Worm (Caenorhabditis elegans) whole organism, L3 larva: Measurements from ENCODE around the gene pfd-4.

Experiments
- R02D3.7 ChIP-seq: fragments of 150-350 bp; optimal IDR thresholded peaks from 2 replicates; lab custom pipeline; 2014; ENCODE audit warnings: missing biosample characterization, missing genetic modification characterization
- ama-1 ChIP-seq: fragments of 150-350 bp; optimal IDR thresholded peaks from 2 replicates; lab custom pipeline; 2018
- ceh-82 ChIP-seq: fragments of 150-350 bp; optimal IDR thresholded peaks from 2 replicates; lab custom pipeline; 2014; ENCODE audit warnings: missing biosample characterization, missing genetic modification characterization
- ceh-9 ChIP-seq: sonication (generic microtip); optimal IDR thresholded peaks from 2 replicates; lab custom pipeline; 2018; ENCODE audit warnings: missing biosample characterization, missing genetic modification characterization
- egl-5 ChIP-seq: fragments of 150-350 bp; optimal IDR thresholded peaks from 2 replicates; lab custom pipeline; 2017; ENCODE audit warnings: missing biosample characterization, missing genetic modification reagents, missing genetic modification characterization, inconsistent platforms
- elt-1 ChIP-seq: fragments of 150-350 bp; optimal IDR thresholded peaks from 2 replicates; lab custom pipeline; 2014; ENCODE audit warnings: missing biosample characterization, missing genetic modification characterization
- elt-2 ChIP-seq: sonication (generic microtip); optimal IDR thresholded peaks from 2 replicates; lab custom pipeline; 2016; ENCODE audit warnings: missing genetic modification reagents, mild to moderate bottlenecking, missing genetic modification characterization, missing compliant biosample characterization
- eor-1 ChIP-seq, 2 experiments: fragments of 150-350 bp; optimal IDR thresholded peaks; 2 replicates each; lab custom pipeline; 2014 to 2018; ENCODE audit warnings: missing biosample characterization in 2 of 2, missing genetic modification characterization in 2 of 2
- fkh-10 ChIP-seq: sonication (generic microtip); optimal IDR thresholded peaks from 2 replicates; lab custom pipeline; 2017; ENCODE audit warnings: missing biosample characterization, missing genetic modification reagents, missing genetic modification characterization
- fkh-2 ChIP-seq: fragments of 150-350 bp; optimal IDR thresholded peaks from 2 replicates; lab custom pipeline; 2014; ENCODE audit warnings: missing biosample characterization, missing genetic modification reagents, missing genetic modification characterization
- fos-1 ChIP-seq: fragments of 150-350 bp; optimal IDR thresholded peaks from 2 replicates; lab custom pipeline; 2014; ENCODE audit warnings: missing biosample characterization, missing genetic modification characterization
- hmg-11 ChIP-seq: sonication (generic microtip); optimal IDR thresholded peaks from 2 replicates; lab custom pipeline; 2016; ENCODE audit warnings: missing genetic modification characterization, missing compliant biosample characterization
- jun-1 ChIP-seq: fragments of 150-350 bp; optimal IDR thresholded peaks from 2 replicates; lab custom pipeline; 2014; ENCODE audit warnings: missing biosample characterization, missing genetic modification reagents, missing genetic modification characterization
- lin-15B ChIP-seq: fragments of 150-350 bp; optimal IDR thresholded peaks from 2 replicates; lab custom pipeline; 2014; ENCODE audit warnings: missing biosample characterization, missing genetic modification characterization
- lin-39 ChIP-seq: fragments of 150-350 bp; optimal IDR thresholded peaks from 2 replicates; lab custom pipeline; 2018; ENCODE audit warnings: missing biosample characterization, missing genetic modification reagents, missing genetic modification characterization
- lsy-12 ChIP-seq: sonication (generic microtip); optimal IDR thresholded peaks from 2 replicates; lab custom pipeline; 2016; ENCODE audit warnings: mild to moderate bottlenecking, missing genetic modification characterization, missing compliant biosample characterization
- mdl-1 ChIP-seq: fragments of 150-350 bp; optimal IDR thresholded peaks from 2 replicates; lab custom pipeline; 2014; ENCODE audit warnings: missing biosample characterization, missing genetic modification characterization
- mml-1 ChIP-seq: fragments of 150-350 bp; sonication (generic microtip); optimal IDR thresholded peaks from 3 replicates; lab custom pipeline; 2014; ENCODE audit warnings: missing biosample characterization, missing genetic modification characterization
- nhr-11 ChIP-seq: fragments of 150-350 bp; optimal IDR thresholded peaks from 2 replicates; lab custom pipeline; 2014; ENCODE audit warnings: missing biosample characterization, missing genetic modification characterization
- nhr-12 ChIP-seq: fragments of 150-350 bp; optimal IDR thresholded peaks from 2 replicates; lab custom pipeline; 2014; ENCODE audit warnings: missing biosample characterization, missing genetic modification characterization
- nhr-23 ChIP-seq: fragments of 150-350 bp; optimal IDR thresholded peaks from 2 replicates; lab custom pipeline; 2014; ENCODE audit warnings: missing biosample characterization, missing genetic modification reagents, missing genetic modification characterization
- nhr-43 ChIP-seq: sonication (generic microtip); optimal IDR thresholded peaks from 2 replicates; lab custom pipeline; 2016; ENCODE audit warnings: mild to moderate bottlenecking, missing genetic modification characterization, missing compliant biosample characterization; ENCODE audit not compliant: poor library complexity, severe bottlenecking
- nhr-67 ChIP-seq: fragments of 150-350 bp; optimal IDR thresholded peaks from 2 replicates; lab custom pipeline; 2014; ENCODE audit warnings: missing biosample characterization, missing genetic modification characterization
- nhr-76 ChIP-seq: fragments of 150-350 bp; sonication (generic microtip); optimal IDR thresholded peaks from 5 replicates; lab custom pipeline; 2014; ENCODE audit warnings: missing biosample characterization, missing genetic modification characterization
- nhr-77 ChIP-seq: fragments of 150-350 bp; optimal IDR thresholded peaks from 2 replicates; lab custom pipeline; 2014; ENCODE audit warnings: missing biosample characterization, missing genetic modification characterization
- pha-4 ChIP-seq: fragments of 150-350 bp; optimal IDR thresholded peaks from 2 replicates; lab custom pipeline; 2014; ENCODE audit warnings: missing biosample characterization, missing genetic modification reagents, missing genetic modification characterization
- pqm-1 ChIP-seq: fragments of 150-350 bp; optimal IDR thresholded peaks from 2 replicates; lab custom pipeline; 2017; ENCODE audit warnings: missing biosample characterization, missing genetic modification characterization, inconsistent platforms
- sea-2 ChIP-seq: fragments of 150-350 bp; sonication (generic microtip); optimal IDR thresholded peaks from 4 replicates; lab custom pipeline; 2014; ENCODE audit warnings: missing biosample characterization, missing genetic modification reagents, missing genetic modification characterization
- skn-1 ChIP-seq: fragments of 150-350 bp; optimal IDR thresholded peaks from 2 replicates; lab custom pipeline; 2014; ENCODE audit warnings: missing biosample characterization, missing genetic modification characterization
- snpc-4 ChIP-seq: fragments of 150-350 bp; optimal IDR thresholded peaks from 2 replicates; lab custom pipeline; 2014; ENCODE audit warnings: missing biosample characterization, missing genetic modification characterization
- unc-39 ChIP-seq: sonication (generic microtip); optimal IDR thresholded peaks from 4 replicates; lab custom pipeline; 2017; ENCODE audit warnings: missing biosample characterization, missing genetic modification characterization
- unc-62 ChIP-seq: fragments of 150-350 bp; sonication (generic microtip); optimal IDR thresholded peaks from 4 replicates; lab custom pipeline; 2014; ENCODE audit warnings: missing biosample characterization, missing genetic modification reagents, missing genetic modification characterization
- zag-1 ChIP-seq: fragments of 150-350 bp; optimal IDR thresholded peaks from 2 replicates; lab custom pipeline; 2014; ENCODE audit warnings: missing biosample characterization, missing genetic modification characterization
- ztf-11 ChIP-seq: fragments of 150-350 bp; optimal IDR thresholded peaks from 2 replicates; lab custom pipeline; 2014; ENCODE audit warnings: missing biosample characterization, missing genetic modification characterization
- ztf-4 ChIP-seq: fragments of 150-350 bp; optimal IDR thresholded peaks from 2 replicates; lab custom pipeline; 2014; ENCODE audit warnings: missing biosample characterization, missing genetic modification characterization

The pfd-4 gene

DNA sequence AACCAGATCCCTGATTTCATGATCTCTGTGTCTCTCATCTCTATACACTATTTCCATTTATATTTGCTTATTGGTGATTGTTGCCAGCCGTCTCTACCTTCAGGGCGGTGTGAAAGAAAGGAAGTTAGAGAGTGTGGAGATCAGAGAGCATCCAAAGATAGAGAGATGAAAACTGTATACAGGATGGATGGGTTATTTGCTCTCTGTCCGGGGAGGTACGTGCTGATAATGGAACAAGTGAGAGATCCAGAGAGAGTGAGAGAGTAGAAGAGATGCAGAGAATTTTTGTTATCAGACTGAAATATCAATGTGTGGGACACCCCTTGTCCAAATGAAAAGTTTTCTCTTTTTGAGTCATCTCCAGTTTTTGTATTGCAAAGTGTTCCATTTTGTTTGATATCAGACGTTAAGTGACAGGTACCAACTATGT lies 30.9 kb upstream of the pfd-4 start:
- TF ChIP-seq zag-1 (tag; lab: Kevin White, UChicago) (no peak), pha-4 (tag; lab: Kevin White, UChicago) (peak; percentile 95), skn-1 (tag; lab: Kevin White, UChicago) (peak; percentile 42), unc-39 (tag; lab: Kevin White, UChicago) (no peak), fos-1 (tag; lab: Kevin White, UChicago) (peak; percentile 53), elt-2 (tag; lab: Kevin White, UChicago) (peak; percentile 98), sea-2 (no peak), pqm-1 (peak; percentile 93), jun-1 (tag; lab: Kevin White, UChicago) (peak; percentile 78)

DNA sequence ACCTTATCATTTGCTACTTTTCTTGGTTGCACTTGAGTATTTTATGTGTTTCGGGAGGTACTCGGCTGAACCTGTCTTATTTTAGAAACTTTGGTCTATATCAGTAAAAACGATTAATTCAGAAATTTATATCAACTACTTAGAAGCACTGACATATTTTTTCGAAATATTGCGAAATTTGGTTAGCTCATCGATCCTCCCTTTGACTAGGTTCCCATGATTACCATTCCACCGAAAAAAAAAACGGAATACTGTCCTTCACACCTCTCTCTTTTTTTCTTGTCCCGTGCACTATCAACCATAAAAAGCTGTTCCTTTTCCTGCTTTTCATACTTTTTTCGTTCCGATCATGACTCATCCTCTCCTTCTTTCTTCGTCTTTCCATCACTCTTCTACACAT lies 29.8 kb upstream of the pfd-4 start:
- TF ChIP-seq fkh-2 (tag; lab: Kevin White, UChicago) (no peak), pha-4 (tag; lab: Kevin White, UChicago) (peak; percentile 12), elt-2 (tag; lab: Kevin White, UChicago) (peak; percentile 4), ama-1 (lab: Kevin White, UChicago) (no peak), ztf-11 (tag; lab: Kevin White, UChicago) (no peak), nhr-12 (no peak), ztf-4 (tag; lab: Kevin White, UChicago) (no peak)
- TF ChIP-seq, all 47 proteins: peak for 2

DNA sequence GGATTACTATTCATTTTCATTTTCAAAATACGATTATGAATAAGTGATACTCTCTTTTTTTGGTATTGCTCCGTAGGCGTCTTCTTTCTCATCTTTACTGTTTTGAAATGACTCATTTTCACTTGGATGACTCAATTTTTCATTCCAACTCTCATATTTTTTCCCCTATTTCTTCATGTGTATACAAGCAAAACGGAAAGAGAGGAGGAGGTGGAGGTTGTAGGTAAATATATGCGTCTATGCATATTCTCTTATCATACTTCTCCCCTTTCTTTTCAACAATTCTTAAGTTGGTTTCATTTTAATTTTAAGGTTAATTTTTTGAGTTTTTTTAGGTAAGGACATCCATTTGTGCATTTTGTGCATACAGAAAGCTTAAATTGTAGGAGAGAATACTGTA lies 28.9 kb upstream of the pfd-4 start:
- peak; percentile 46 for TF ChIP-seq pha-4 (tag; lab: Kevin White, UChicago)
- no peak for TF ChIP-seq lsy-12 (tag; lab: Kevin White, UChicago)
- TF ChIP-seq pqm-1: peak; percentile 71
- TF ChIP-seq nhr-11 (tag; lab: Kevin White, UChicago): no peak
- peak; percentile 31 for TF ChIP-seq elt-2 (tag; lab: Kevin White, UChicago)
- no peak for TF ChIP-seq unc-62 (GFP tag; lab: Kevin White, UChicago)

DNA sequence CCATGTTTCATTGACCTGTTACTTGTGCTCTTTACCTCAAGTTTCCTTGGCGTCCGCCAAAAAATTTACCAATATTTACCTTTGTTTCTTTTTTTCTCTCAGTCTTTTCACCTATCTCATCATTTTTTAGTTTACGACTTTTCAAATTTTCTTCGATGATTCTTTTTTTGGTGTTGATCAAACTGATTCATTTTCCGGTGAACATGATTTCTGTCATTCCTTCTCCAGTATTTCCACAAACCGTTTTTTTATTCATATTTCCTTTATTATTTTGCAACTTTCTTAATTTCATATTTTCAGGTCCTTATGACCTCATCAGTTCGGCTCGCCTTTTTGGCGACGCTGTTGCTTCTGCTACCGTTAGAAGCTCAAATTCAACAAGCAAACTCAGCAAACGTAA lies 27.5 kb upstream of the pfd-4 start, which contains the start of gene F54D1.6:
F54D1.6 (plus strand) TSS at position 301 of the 400 bp plus-strand sequence.
- TF ChIP-seq pha-4 (tag; lab: Kevin White, UChicago) (peak; percentile 44), sea-2 (no peak), nhr-76 (tag; lab: Kevin White, UChicago) (no peak)

DNA sequence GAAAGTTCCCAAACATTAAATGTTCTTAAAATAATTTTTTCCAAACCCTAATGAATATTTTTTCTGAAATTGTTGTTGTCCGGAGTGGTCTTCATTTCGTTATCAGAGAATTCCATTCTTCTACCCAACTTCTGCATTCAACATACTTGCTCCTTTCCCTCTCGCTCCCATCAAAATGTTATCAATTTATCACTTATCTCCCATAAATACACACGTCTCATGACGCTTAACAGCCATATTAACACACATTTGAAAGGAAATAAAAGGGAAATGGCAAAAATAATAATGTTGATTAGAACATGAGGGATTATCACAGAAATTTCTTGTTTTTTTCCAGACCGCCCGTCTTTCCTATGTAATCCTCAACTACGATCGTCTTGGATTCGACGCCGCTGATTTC lies 26.0 kb upstream of the pfd-4 start:
- TF ChIP-seq elt-2 (tag; lab: Kevin White, UChicago): peak; percentile 97
- TF ChIP-seq pha-4 (tag; lab: Kevin White, UChicago): peak; percentile 53
- no peak for TF ChIP-seq nhr-23 (tag; lab: Kevin White, UChicago)
- TF ChIP-seq pqm-1: peak; percentile 90
- no peak for TF ChIP-seq unc-39 (tag; lab: Kevin White, UChicago)

DNA sequence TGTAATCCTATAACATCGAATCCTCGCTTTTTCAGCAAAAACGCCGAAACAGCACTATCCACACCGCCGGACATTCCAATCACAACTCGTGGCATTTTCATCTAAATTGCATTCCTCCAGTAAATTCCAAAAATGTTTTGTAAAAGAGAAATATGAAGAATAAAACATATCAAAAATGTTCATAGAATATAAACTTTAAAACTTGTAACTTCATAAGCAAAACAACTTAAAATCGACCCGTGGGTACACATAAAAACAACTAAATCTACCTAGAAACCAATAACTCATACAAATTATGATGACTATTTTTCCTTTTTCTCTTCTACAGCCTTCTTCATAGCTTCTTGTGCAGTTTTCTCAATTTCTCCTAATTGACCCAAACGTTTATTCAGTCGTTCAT lies 18.2 kb upstream of the pfd-4 start, which contains the start of gene mttu-1:
mttu-1 (minus strand) TSS at position 101 of the 400 bp plus-strand sequence.
- TF ChIP-seq lsy-12 (tag; lab: Kevin White, UChicago) (no peak), ceh-9 (tag; lab: Kevin White, UChicago) (no peak), mml-1 (tag; lab: Kevin White, UChicago) (no peak), hmg-11 (tag; lab: Kevin White, UChicago) (no peak), R02D3.7 (tag; lab: Kevin White, UChicago) (no peak), eor-1 (tag; optimal IDR thresholded peaks at IDR 0.05; lab: Kevin White, UChicago) (no peak), fkh-2 (tag; lab: Kevin White, UChicago) (no peak), pha-4 (tag; lab: Kevin White, UChicago) (no peak), sea-2 (no peak), ztf-4 (tag; lab: Kevin White, UChicago) (no peak), elt-1 (tag; lab: Kevin White, UChicago) (no peak)

DNA sequence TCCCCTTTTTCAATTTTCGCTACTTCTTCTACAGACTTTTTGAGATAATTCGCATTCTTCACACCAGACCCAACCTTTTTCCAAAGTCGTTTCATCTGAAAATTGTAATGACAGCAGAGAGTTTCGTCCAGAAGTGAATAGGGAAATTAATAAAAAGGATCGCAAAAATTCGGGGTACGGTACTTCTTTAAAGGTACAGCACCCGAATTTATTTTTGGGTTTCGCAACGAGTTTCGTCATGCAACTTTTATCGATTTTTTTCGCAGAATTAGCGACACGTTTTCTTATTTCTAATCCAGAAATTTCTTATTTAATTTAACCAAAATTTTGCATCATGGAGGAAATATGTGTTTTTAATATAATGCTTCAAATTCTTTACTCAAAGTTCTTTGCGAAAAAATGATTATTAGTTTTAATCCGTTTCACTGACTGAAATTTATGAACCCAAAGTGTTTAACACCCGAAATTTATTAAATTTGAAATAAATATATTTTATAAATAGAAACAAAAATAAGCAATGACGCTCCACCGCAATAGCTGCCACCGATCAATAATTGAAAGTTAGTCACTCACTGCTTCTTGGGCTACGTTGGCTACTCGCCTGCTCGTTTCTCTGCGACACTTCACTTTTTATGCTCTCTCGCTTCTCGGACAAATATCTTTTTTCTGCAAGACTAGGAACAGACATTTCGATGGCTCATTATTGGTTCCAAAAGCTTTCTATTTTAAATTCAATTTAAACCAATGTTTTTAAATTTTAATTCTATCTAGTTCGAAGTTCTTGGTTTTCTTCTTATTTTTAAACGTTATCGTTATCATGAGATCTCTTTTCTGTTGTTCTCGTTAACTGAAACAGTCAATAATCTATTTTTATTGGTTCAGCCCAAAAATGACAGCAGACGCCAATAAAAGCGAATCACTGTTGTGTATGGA lies 16.6 kb upstream of the pfd-4 start, which contains the start of the genes B0035.15 and dnj-1:
B0035.15 (minus strand) TSS at position 99 of the 933 bp plus-strand sequence.
dnj-1 (plus strand) TSS at position 883 of the 933 bp plus-strand sequence.
- no peak for TF ChIP-seq fkh-10 (GFP tag; lab: Kevin White, UChicago)
- TF ChIP-seq nhr-67 (tag; lab: Kevin White, UChicago): no peak
- no peak for TF ChIP-seq ztf-11 (tag; lab: Kevin White, UChicago)
- TF ChIP-seq nhr-43 (tag; lab: Kevin White, UChicago): no peak
- peak; percentile 63 for TF ChIP-seq pha-4 (tag; lab: Kevin White, UChicago)
- peak; percentile 27 for TF ChIP-seq lin-39 (tag; lab: Kevin White, UChicago)
- TF ChIP-seq snpc-4 (tag; lab: Kevin White, UChicago): peak; percentile 33
- TF ChIP-seq elt-1 (tag; lab: Kevin White, UChicago): no peak
- no peak for TF ChIP-seq mdl-1 (tag; lab: Kevin White, UChicago)
- TF ChIP-seq pqm-1: no peak
- no peak for TF ChIP-seq nhr-77 (tag; lab: Kevin White, UChicago)
- peak; percentile 73 for TF ChIP-seq lin-15B (tag; lab: Kevin White, UChicago)
- TF ChIP-seq nhr-76 (tag; lab: Kevin White, UChicago): no peak
- TF ChIP-seq ceh-82: no peak
- TF ChIP-seq hmg-11 (tag; lab: Kevin White, UChicago): peak; percentile 57
- no peak for TF ChIP-seq nhr-12
- no peak for TF ChIP-seq zag-1 (tag; lab: Kevin White, UChicago)
- TF ChIP-seq lsy-12 (tag; lab: Kevin White, UChicago): no peak
- TF ChIP-seq elt-2 (tag; lab: Kevin White, UChicago): peak; percentile 7
- TF ChIP-seq egl-5 (tag; lab: Kevin White, UChicago): peak; percentile 6
